Worm (Caenorhabditis elegans) whole organism, L2 larva: Measurements from ENCODE around the gene C54C6.11.

Experiments
- ZK546.5 ChIP-seq: sonication (generic microtip); optimal IDR thresholded peaks from 2 replicates; lab custom pipeline; 2017; ENCODE audit warnings: missing biosample characterization, missing genetic modification characterization
- ceh-16 ChIP-seq: fragments of 150-350 bp; optimal IDR thresholded peaks from 2 replicates; lab custom pipeline; 2014; ENCODE audit warnings: missing biosample characterization, missing genetic modification characterization
- egl-27 ChIP-seq: sonication (generic microtip); optimal IDR thresholded peaks from 3 replicates; lab custom pipeline; 2017; ENCODE audit warnings: missing biosample characterization, missing genetic modification reagents, missing genetic modification characterization
- elt-1 ChIP-seq: fragments of 150-350 bp; optimal IDR thresholded peaks from 2 replicates; lab custom pipeline; 2014; ENCODE audit warnings: missing biosample characterization, missing genetic modification characterization
- elt-3 ChIP-seq: sonication (generic microtip); optimal IDR thresholded peaks from 2 replicates; lab custom pipeline; 2017; ENCODE audit warnings: missing biosample characterization, missing genetic modification characterization
- fos-1 ChIP-seq: fragments of 150-350 bp; optimal IDR thresholded peaks from 2 replicates; lab custom pipeline; 2014; ENCODE audit warnings: missing biosample characterization, missing genetic modification characterization
- nhr-11 ChIP-seq: fragments of 150-350 bp; optimal IDR thresholded peaks from 2 replicates; lab custom pipeline; 2014; ENCODE audit warnings: missing biosample characterization, missing genetic modification characterization
- snpc-4 ChIP-seq: fragments of 150-350 bp; optimal IDR thresholded peaks from 2 replicates; lab custom pipeline; 2014; ENCODE audit warnings: missing biosample characterization, missing genetic modification characterization
- ztf-4 ChIP-seq: fragments of 150-350 bp; optimal IDR thresholded peaks from 2 replicates; lab custom pipeline; 2014; ENCODE audit warnings: missing biosample characterization, missing genetic modification characterization

ce11 chrIII:3519505-3519904, 28.6 kb upstream of the C54C6.11 start, which contains the start of gene hmit-1.3:
- no peak for TF ChIP-seq egl-27 (tag; lab: Kevin White, UChicago)
- no peak for TF ChIP-seq ztf-4 (tag; lab: Kevin White, UChicago)
- TF ChIP-seq elt-3 = no peak
- TF ChIP-seq elt-1 (tag; lab: Kevin White, UChicago) = no peak
- no peak for TF ChIP-seq nhr-11 (tag; lab: Kevin White, UChicago)
- TF ChIP-seq fos-1 (tag; lab: Kevin White, UChicago) = peak; percentile 41
- no peak for TF ChIP-seq ZK546.5 (tag; lab: Kevin White, UChicago)
- no peak for TF ChIP-seq snpc-4 (tag; lab: Kevin White, UChicago)
- TF ChIP-seq ceh-16 (tag; lab: Kevin White, UChicago) = no peak
